Worm (Caenorhabditis elegans) whole organism, young adult: ENCODE measurements around the gene fust-1.

Experiments used
- B0336.3 ChIP-seq: fragments of 200-800 bp; sonication (Bioruptor generic); IDR thresholded peaks from 2 replicates; pipeline ENCODE4 v1.3.6; 2022; ENCODE audit warnings: missing genetic modification characterization, missing compliant biosample characterization
- F10E7.11 ChIP-seq: sonication (generic microtip); optimal IDR thresholded peaks from 2 replicates; lab custom pipeline; 2017; ENCODE audit warnings: mild to moderate bottlenecking, missing genetic modification characterization, moderate library complexity, missing compliant biosample characterization
- F22D6.2 ChIP-seq: sonication (generic microtip); optimal IDR thresholded peaks from 2 replicates; lab custom pipeline; 2016; ENCODE audit warnings: mild to moderate bottlenecking, missing genetic modification characterization, missing compliant biosample characterization
- F23B12.7 ChIP-seq: sonication (generic microtip); optimal IDR thresholded peaks from 2 replicates; lab custom pipeline; 2017; ENCODE audit warnings: missing genetic modification characterization, mild to moderate bottlenecking, missing compliant biosample characterization, antibody characterized with exemption, moderate library complexity; ENCODE audit not compliant: insufficient read depth
- F57C9.4 ChIP-seq: sonication (generic microtip); optimal IDR thresholded peaks from 2 replicates; lab custom pipeline; 2017; ENCODE audit warnings: mild to moderate bottlenecking, missing genetic modification characterization, missing compliant biosample characterization
- K12H6.12 ChIP-seq: fragments of 200-800 bp; sonication (Bioruptor generic); optimal IDR thresholded peaks from 2 replicates; lab custom pipeline; 2018; ENCODE audit warnings: mild to moderate bottlenecking, missing genetic modification characterization, missing compliant biosample characterization
- Y53G8AR.9 ChIP-seq: fragments of 200-800 bp; sonication (Bioruptor generic); conservative IDR thresholded peaks from 2 replicates; pipeline ENCODE4 v1.3.6; 2022; ENCODE audit warnings: missing genetic modification reagents, missing genetic modification characterization, missing compliant biosample characterization
- akir-1 ChIP-seq: fragments of 200-800 bp; sonication (Bioruptor generic); optimal IDR thresholded peaks from 2 replicates; lab custom pipeline; 2018; ENCODE audit warnings: mild to moderate bottlenecking, missing genetic modification characterization, moderate library complexity, missing compliant biosample characterization
- aptf-2 ChIP-seq: fragments of 200-800 bp; sonication (Bioruptor generic); conservative IDR thresholded peaks from 2 replicates; pipeline ENCODE4 v1.3.6; 2022; ENCODE audit warnings: missing genetic modification reagents, missing genetic modification characterization, missing compliant biosample characterization
- atf-7 ChIP-seq: sonication (generic microtip); optimal IDR thresholded peaks from 2 replicates; lab custom pipeline; 2017; ENCODE audit warnings: mild to moderate bottlenecking, missing genetic modification characterization, missing compliant biosample characterization
- athp-1 ChIP-seq: sonication (generic microtip); optimal IDR thresholded peaks from 2 replicates; lab custom pipeline; 2017; ENCODE audit warnings: mild to moderate bottlenecking, missing genetic modification characterization, missing compliant biosample characterization
- attf-3 ChIP-seq: fragments of 200-800 bp; sonication (Bioruptor generic); conservative IDR thresholded peaks from 2 replicates; pipeline ENCODE4 v1.3.6; 2022; ENCODE audit warnings: missing genetic modification reagents, missing genetic modification characterization, missing compliant biosample characterization
- bed-1 ChIP-seq: fragments of 200-800 bp; sonication (Bioruptor generic); IDR thresholded peaks from 2 replicates; pipeline ENCODE4 v1.3.6; 2022; ENCODE audit warnings: missing genetic modification reagents, missing genetic modification characterization, missing compliant biosample characterization
- bed-2 ChIP-seq: fragments of 200-800 bp; sonication (Bioruptor generic); IDR thresholded peaks from 2 replicates; pipeline ENCODE4 v1.3.6; 2022; ENCODE audit warnings: missing genetic modification reagents, missing genetic modification characterization, missing compliant biosample characterization
- cebp-1 ChIP-seq, 2 experiments: fragments of 200-800 bp in 1 of 2; sonication (Bioruptor generic) in 1 of 2; sonication (generic microtip) in 1 of 2; IDR thresholded peaks in 1 of 2; optimal IDR thresholded peaks in 1 of 2; 2 replicates each; pipeline versions ENCODE4 v1.3.6 to Lab custom; 2017 to 2022; ENCODE audit warnings: missing compliant biosample characterization in 2 of 2, missing genetic modification characterization in 2 of 2, mild to moderate bottlenecking in 1 of 2, missing genetic modification reagents in 1 of 2, moderate library complexity in 1 of 2
- cebp-2 ChIP-seq: fragments of 200-800 bp; sonication (Bioruptor generic); IDR thresholded peaks from 2 replicates; pipeline ENCODE4 v1.3.6; 2022; ENCODE audit warnings: missing genetic modification characterization, missing compliant biosample characterization
- ceh-40 ChIP-seq: fragments of 200-800 bp; sonication (Bioruptor generic); IDR thresholded peaks from 2 replicates; pipeline ENCODE4 v1.3.6; 2022; ENCODE audit warnings: missing genetic modification characterization, missing compliant biosample characterization
- ceh-79 ChIP-seq: sonication (generic microtip); optimal IDR thresholded peaks from 2 replicates; lab custom pipeline; 2017; ENCODE audit warnings: mild to moderate bottlenecking, missing genetic modification characterization, missing compliant biosample characterization
- egl-18 ChIP-seq: fragments of 200-800 bp; sonication (Bioruptor generic); IDR thresholded peaks from 2 replicates; pipeline ENCODE4 v1.3.6; 2022; ENCODE audit warnings: missing genetic modification reagents, missing genetic modification characterization, missing compliant biosample characterization
- gei-17 ChIP-seq: fragments of 200-800 bp; sonication (Bioruptor generic); optimal IDR thresholded peaks from 2 replicates; lab custom pipeline; 2018; ENCODE audit warnings: mild to moderate bottlenecking, missing genetic modification characterization, missing compliant biosample characterization
- lag-1 ChIP-seq: fragments of 200-800 bp; sonication (Bioruptor generic); IDR thresholded peaks from 2 replicates; pipeline ENCODE4 v1.3.6; 2022; ENCODE audit warnings: missing genetic modification reagents, missing genetic modification characterization, missing compliant biosample characterization
- lin-40 ChIP-seq: sonication (generic microtip); optimal IDR thresholded peaks from 2 replicates; lab custom pipeline; 2016; ENCODE audit warnings: missing genetic modification characterization, mild to moderate bottlenecking, missing compliant biosample characterization, missing genotype, missing genetic modification reagents
- madf-3 ChIP-seq: fragments of 200-800 bp; sonication (Bioruptor generic); IDR thresholded peaks from 2 replicates; pipeline ENCODE4 v1.3.6; 2022; ENCODE audit warnings: missing genetic modification reagents, missing genetic modification characterization, missing compliant biosample characterization
- madf-6 ChIP-seq: fragments of 200-800 bp; sonication (Bioruptor generic); IDR thresholded peaks from 2 replicates; pipeline ENCODE4 v1.3.6; 2022; ENCODE audit warnings: missing genetic modification reagents, missing genetic modification characterization, missing compliant biosample characterization
- madf-8 ChIP-seq: fragments of 200-800 bp; sonication (Bioruptor generic); conservative IDR thresholded peaks from 2 replicates; pipeline ENCODE4 v1.3.6; 2022; ENCODE audit warnings: missing genetic modification reagents, missing genetic modification characterization, missing compliant biosample characterization
- nfya-1 ChIP-seq: sonication (generic microtip); optimal IDR thresholded peaks from 2 replicates; lab custom pipeline; 2017; ENCODE audit warnings: antibody characterized with exemption, missing compliant biosample characterization, missing genetic modification characterization, borderline replicate concordance; ENCODE audit not compliant: insufficient read depth
- nfya-2 ChIP-seq: fragments of 200-800 bp; sonication (Bioruptor generic); IDR thresholded peaks from 2 replicates; pipeline ENCODE4 v1.3.6; 2022; ENCODE audit warnings: missing genetic modification reagents, missing genetic modification characterization, missing compliant biosample characterization
- nhr-90 ChIP-seq: sonication (generic microtip); optimal IDR thresholded peaks from 2 replicates; lab custom pipeline; 2016; ENCODE audit warnings: missing genotype, mild to moderate bottlenecking, missing genetic modification characterization, missing compliant biosample characterization
- pbrm-1 ChIP-seq: fragments of 200-800 bp; sonication (Bioruptor generic); IDR thresholded peaks from 2 replicates; pipeline ENCODE4 v1.3.6; 2022; ENCODE audit warnings: missing genetic modification reagents, missing genetic modification characterization, missing compliant biosample characterization
- rcor-1 ChIP-seq: fragments of 200-800 bp; sonication (Bioruptor generic); IDR thresholded peaks from 2 replicates; pipeline ENCODE4 v1.3.6; 2022; ENCODE audit warnings: missing genetic modification reagents, missing genetic modification characterization, missing compliant biosample characterization
- repo-1 ChIP-seq: sonication (generic microtip); optimal IDR thresholded peaks from 2 replicates; lab custom pipeline; 2017; ENCODE audit warnings: mild to moderate bottlenecking, missing genetic modification characterization, missing compliant biosample characterization
- rpc-1 ChIP-seq, 2 experiments: fragments of 150-350 bp in 1 of 2; sonication (generic microtip) in 1 of 2; optimal IDR thresholded peaks; 2 replicates each; lab custom pipeline; 2014 to 2018; ENCODE audit warnings: missing biosample characterization in 1 of 2, missing genetic modification characterization in 1 of 2, missing genetic modification reagents in 1 of 2, missing genotype in 1 of 2
- snpc-1.1 ChIP-seq: sonication (generic microtip); optimal IDR thresholded peaks from 2 replicates; lab custom pipeline; 2017; ENCODE audit warnings: missing genetic modification characterization, mild to moderate bottlenecking, missing compliant biosample characterization, antibody characterized with exemption, moderate library complexity, missing genotype, missing genetic modification reagents; ENCODE audit not compliant: insufficient read depth
- snpc-3.4 ChIP-seq: sonication (generic microtip); optimal IDR thresholded peaks from 2 replicates; lab custom pipeline; 2017; ENCODE audit warnings: missing genetic modification characterization, mild to moderate bottlenecking, missing compliant biosample characterization, antibody characterized with exemption, moderate library complexity, missing genotype, missing genetic modification reagents
- snpc-4 ChIP-seq, 5 experiments: fragments of 150-350 bp in 1 of 5; sonication (generic microtip) in 4 of 5; optimal IDR thresholded peaks; 2 replicates each; lab custom pipeline; 2014 to 2018; ENCODE audit warnings: missing genetic modification characterization in 5 of 5, missing biosample characterization in 3 of 5, antibody characterized with exemption in 2 of 5, mild to moderate bottlenecking in 2 of 5, missing compliant biosample characterization in 2 of 5, missing genotype in 2 of 5, moderate library complexity in 2 of 5, missing genetic modification reagents in 1 of 5
- somi-1 ChIP-seq: fragments of 200-800 bp; sonication (Bioruptor generic); optimal IDR thresholded peaks from 2 replicates; lab custom pipeline; 2018; ENCODE audit warnings: mild to moderate bottlenecking, missing genetic modification characterization, missing compliant biosample characterization
- tbp1 ChIP-seq: fragments of 200-800 bp; sonication (Bioruptor generic); optimal IDR thresholded peaks from 2 replicates; lab custom pipeline; 2018; ENCODE audit warnings: mild to moderate bottlenecking, missing genetic modification characterization, missing compliant biosample characterization
- unc-62 ChIP-seq: fragments of 150-350 bp; optimal IDR thresholded peaks from 2 replicates; lab custom pipeline; 2014; ENCODE audit warnings: missing biosample characterization, missing genetic modification reagents, missing genetic modification characterization
- xnd-1 ChIP-seq: sonication (generic microtip); optimal IDR thresholded peaks from 2 replicates; lab custom pipeline; 2016; ENCODE audit warnings: missing genotype, missing genetic modification reagents, missing genetic modification characterization, missing compliant biosample characterization
- zim-3 ChIP-seq: sonication (generic microtip); optimal IDR thresholded peaks from 2 replicates; lab custom pipeline; 2017; ENCODE audit warnings: mild to moderate bottlenecking, missing genetic modification characterization, moderate library complexity, missing compliant biosample characterization
- ztf-18 ChIP-seq: sonication (generic microtip); optimal IDR thresholded peaks from 2 replicates; lab custom pipeline; 2016; ENCODE audit warnings: missing genotype, mild to moderate bottlenecking, missing genetic modification characterization, missing compliant biosample characterization
- ztf-28 ChIP-seq: fragments of 200-800 bp; sonication (Bioruptor generic); IDR thresholded peaks from 2 replicates; pipeline ENCODE4 v1.3.6; 2022; ENCODE audit warnings: missing genetic modification reagents, missing genetic modification characterization, missing compliant biosample characterization

fust-1 gene

DNA sequence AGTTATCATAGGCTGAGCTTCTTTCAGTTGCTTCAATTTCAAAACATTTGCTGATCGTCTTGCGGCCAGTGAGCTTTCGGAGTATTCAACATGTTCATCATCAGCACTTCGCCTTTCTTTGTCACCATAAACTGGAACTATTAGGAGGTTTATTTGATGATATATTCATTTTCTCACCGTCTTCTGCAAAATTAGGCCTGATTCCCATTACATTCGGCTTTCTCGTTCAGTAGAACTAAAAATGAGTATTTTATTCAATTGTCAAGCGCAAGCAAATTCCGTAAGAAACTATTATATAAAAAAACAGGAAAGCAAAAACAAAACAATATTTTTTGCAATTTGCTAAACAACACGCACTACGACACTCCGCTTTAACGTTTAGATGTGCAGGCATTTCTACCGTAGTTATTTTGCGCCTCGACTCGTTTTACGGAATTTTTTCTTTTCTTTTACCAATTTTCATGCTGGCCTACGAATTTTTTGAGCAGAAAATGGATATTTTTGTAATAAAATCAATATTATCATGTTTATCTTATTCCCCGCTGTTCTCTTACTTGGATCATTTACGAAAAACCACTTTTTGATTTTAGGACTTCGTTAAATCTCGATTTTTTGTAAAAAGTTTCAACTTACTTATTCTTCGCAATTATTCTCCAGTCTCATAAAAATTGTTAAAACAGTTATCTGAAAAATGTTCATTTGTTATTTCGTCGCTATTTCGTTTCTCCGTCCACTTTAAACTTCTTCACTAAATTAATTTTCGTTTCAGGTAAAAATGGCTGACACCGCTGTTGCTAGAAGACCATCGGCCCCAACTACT lies 47.4 kb upstream of the fust-1 start, which contains the start of the genes farl-11 and rpl-33 (continued):
- TF ChIP-seq lag-1 (GFP tag; lab: Robert Waterston, UW) (no peak), snpc-1.1 (no peak), ceh-40 (GFP tag; lab: Robert Waterston, UW) (no peak), somi-1 (GFP tag; lab: Kevin White, UChicago) (no peak), F10E7.11 (no peak), zim-3 (tag; lab: Kevin White, UChicago) (no peak), rcor-1 (no peak), tbp1 (peak; percentile 29), cebp-1 (GFP tag; IDR thresholded peaks at IDR 0.05; lab: Robert Waterston, UW) (no peak), cebp-1 (tag; optimal IDR thresholded peaks at IDR 0.05; lab: Kevin White, UChicago) (peak; percentile 43), F22D6.2 (tag; lab: Kevin White, UChicago) (no peak), repo-1 (tag; lab: Kevin White, UChicago) (no peak), B0336.3 (no peak), nfya-1 (tag; lab: Kevin White, UChicago) (no peak), madf-6 (GFP tag; lab: Robert Waterston, UW) (0 out of 2 replicates have a peak, but pooled peaks have one; percentile 12), Y53G8AR.9 (GFP tag; lab: Robert Waterston, UW) (no peak), lin-40 (tag; lab: Kevin White, UChicago) (peak; percentile 25), nfya-2 (no peak), ceh-79 (tag; lab: Kevin White, UChicago) (no peak), aptf-2 (0 out of 2 replicates have a peak, but pooled peaks have one; percentile 33), pbrm-1 (GFP tag; lab: Robert Waterston, UW) (0 out of 2 replicates have a peak, but pooled peaks have one; percentile 17), bed-1 (GFP tag; lab: Robert Waterston, UW) (no peak), madf-3 (GFP tag; lab: Robert Waterston, UW) (no peak), F23B12.7 (peak; percentile 89), rpc-1 (optimal IDR thresholded peaks at IDR 0.05; lab: Kevin White, UChicago) (no peak), rpc-1 (tag; optimal IDR thresholded peaks at IDR 0.05; lab: Kevin White, UChicago) (no peak), nhr-90 (tag; lab: Kevin White, UChicago) (no peak), snpc-3.4 (tag; lab: Kevin White, UChicago) (no peak), athp-1 (tag; lab: Kevin White, UChicago) (no peak), K12H6.12 (tag; lab: Kevin White, UChicago) (peak; percentile 56), attf-3 (GFP tag; lab: Robert Waterston, UW) (peak; percentile 99), akir-1 (no peak), bed-2 (no peak), xnd-1 (no peak), madf-8 (GFP tag; lab: Robert Waterston, UW) (no peak), snpc-4 (GFP tag; optimal IDR thresholded peaks at IDR 0.05; lab: Kevin White, UChicago) (no peak), snpc-4 (tag; optimal IDR thresholded peaks at IDR 0.05; lab: Kevin White, UChicago) (peak in 3 of 4 experiments; percentile 33 to 65 (median 33)), egl-18 (GFP tag; lab: Robert Waterston, UW) (no peak), ztf-18 (peak; percentile 43), unc-62 (GFP tag; lab: Kevin White, UChicago) (no peak), ztf-28 (GFP tag; lab: Robert Waterston, UW) (no peak), gei-17 (GFP tag; lab: Kevin White, UChicago) (no peak), F57C9.4 (tag; lab: Kevin White, UChicago) (no peak), cebp-2 (GFP tag; lab: Robert Waterston, UW) (no peak), atf-7 (no peak)
